Worm (Caenorhabditis elegans): Measurements from ENCODE around the gene flad-1.

ce11 chrII:9928470-9928869, 15.5 kb upstream of the flad-1 start:
- TF ChIP-seq him-1 (tag; optimal IDR thresholded peaks at IDR 0.05): no peak
- no peak for TF ChIP-seq W03F9.2 (tag; optimal IDR thresholded peaks at IDR 0.05)
- no peak for TF ChIP-seq dao-5 (tag; optimal IDR thresholded peaks at IDR 0.05)
